Worm (Caenorhabditis elegans) whole organism, late embryonic: ENCODE data around the gene T22G5.1.

ENCODE experiments used
- C08G9.2 ChIP-seq: sonication (generic microtip); optimal IDR thresholded peaks from 2 replicates; lab custom pipeline; 2016; ENCODE audit warnings: mild to moderate bottlenecking, missing genetic modification characterization, moderate library complexity, missing compliant biosample characterization
- C38D4.7 ChIP-seq: fragments of 200-800 bp; sonication (Bioruptor generic); optimal IDR thresholded peaks from 2 replicates; lab custom pipeline; 2018; ENCODE audit warnings: mild to moderate bottlenecking, missing genetic modification characterization, moderate library complexity, missing compliant biosample characterization
- K09A11.1 ChIP-seq: sonication (generic microtip); optimal IDR thresholded peaks from 2 replicates; lab custom pipeline; 2017; ENCODE audit warnings: antibody characterized with exemption, mild to moderate bottlenecking, missing genetic modification characterization, missing compliant biosample characterization; ENCODE audit not compliant: insufficient read depth
- T23F11.4 ChIP-seq: fragments of 200-800 bp; sonication (Bioruptor generic); optimal IDR thresholded peaks from 2 replicates; lab custom pipeline; 2018; ENCODE audit warnings: mild to moderate bottlenecking, missing genetic modification characterization, missing compliant biosample characterization
- Y22D7AL.16 ChIP-seq: sonication (generic microtip); optimal IDR thresholded peaks from 2 replicates; lab custom pipeline; 2016; ENCODE audit warnings: missing genetic modification characterization, missing compliant biosample characterization
- ceh-14 ChIP-seq: sonication (generic microtip); optimal IDR thresholded peaks from 2 replicates; lab custom pipeline; 2016; ENCODE audit warnings: missing genotype, missing genetic modification characterization, missing compliant biosample characterization
- ceh-19 ChIP-seq: fragments of 200-800 bp; sonication (Bioruptor generic); optimal IDR thresholded peaks from 2 replicates; lab custom pipeline; 2018; ENCODE audit warnings: mild to moderate bottlenecking, missing genetic modification characterization, missing compliant biosample characterization
- ceh-22 ChIP-seq: sonication (generic microtip); optimal IDR thresholded peaks from 2 replicates; lab custom pipeline; 2017; ENCODE audit warnings: missing biosample characterization, missing genetic modification characterization
- ceh-30 ChIP-seq: fragments of 150-350 bp; optimal IDR thresholded peaks from 2 replicates; lab custom pipeline; 2014; ENCODE audit warnings: missing biosample characterization, missing genetic modification characterization
- ceh-34 ChIP-seq: sonication (generic microtip); optimal IDR thresholded peaks from 2 replicates; lab custom pipeline; 2016; ENCODE audit warnings: mild to moderate bottlenecking, missing genetic modification characterization, missing compliant biosample characterization
- ceh-48 ChIP-seq: sonication (generic microtip); optimal IDR thresholded peaks from 2 replicates; lab custom pipeline; 2016; ENCODE audit warnings: missing genetic modification characterization, inconsistent platforms, missing compliant biosample characterization
- ceh-9 ChIP-seq: sonication (generic microtip); optimal IDR thresholded peaks from 2 replicates; lab custom pipeline; 2016; ENCODE audit warnings: mild to moderate bottlenecking, missing genetic modification characterization, inconsistent platforms, missing compliant biosample characterization
- dmd-4 ChIP-seq: sonication (generic microtip); optimal IDR thresholded peaks from 2 replicates; lab custom pipeline; 2016; ENCODE audit warnings: borderline replicate concordance, missing genetic modification characterization, missing compliant biosample characterization
- dve-1 ChIP-seq: sonication (generic microtip); optimal IDR thresholded peaks from 2 replicates; lab custom pipeline; 2017; ENCODE audit warnings: antibody characterized with exemption, mild to moderate bottlenecking, missing genetic modification characterization, missing compliant biosample characterization
- elt-4 ChIP-seq: sonication (generic microtip); optimal IDR thresholded peaks from 2 replicates; lab custom pipeline; 2016; ENCODE audit warnings: missing genetic modification characterization, missing compliant biosample characterization
- ets-4 ChIP-seq: sonication (generic microtip); optimal IDR thresholded peaks from 2 replicates; lab custom pipeline; 2016; ENCODE audit warnings: missing genetic modification characterization, missing compliant biosample characterization
- fkh-10 ChIP-seq: fragments of 150-350 bp; optimal IDR thresholded peaks from 2 replicates; lab custom pipeline; 2014; ENCODE audit warnings: missing biosample characterization, missing genetic modification reagents, missing genetic modification characterization
- hlh-13 ChIP-seq: fragments of 200-800 bp; sonication (Bioruptor generic); optimal IDR thresholded peaks from 2 replicates; lab custom pipeline; 2018; ENCODE audit warnings: mild to moderate bottlenecking, missing genetic modification characterization, missing compliant biosample characterization
- hlh-15 ChIP-seq: sonication (generic microtip); optimal IDR thresholded peaks from 2 replicates; lab custom pipeline; 2016; ENCODE audit warnings: missing genetic modification characterization, missing compliant biosample characterization
- hlh-30 ChIP-seq: sonication (generic microtip); optimal IDR thresholded peaks from 2 replicates; lab custom pipeline; 2017; ENCODE audit warnings: antibody characterized with exemption, missing genetic modification characterization, missing compliant biosample characterization; ENCODE audit not compliant: insufficient read depth
- lin-11 ChIP-seq: fragments of 200-800 bp; sonication (Bioruptor generic); optimal IDR thresholded peaks from 2 replicates; lab custom pipeline; 2018; ENCODE audit warnings: mild to moderate bottlenecking, missing genetic modification characterization, missing compliant biosample characterization
- madf-2 ChIP-seq: sonication (generic microtip); optimal IDR thresholded peaks from 2 replicates; lab custom pipeline; 2017; ENCODE audit warnings: missing genetic modification characterization, missing compliant biosample characterization
- mec-3 ChIP-seq: sonication (generic microtip); optimal IDR thresholded peaks from 2 replicates; lab custom pipeline; 2016; ENCODE audit warnings: borderline replicate concordance, missing genetic modification characterization, missing compliant biosample characterization
- nfya-1 ChIP-seq: sonication (generic microtip); optimal IDR thresholded peaks from 2 replicates; lab custom pipeline; 2017; ENCODE audit warnings: missing genetic modification characterization, mild to moderate bottlenecking, missing compliant biosample characterization, antibody characterized with exemption, moderate library complexity
- nhr-232 ChIP-seq: sonication (generic microtip); optimal IDR thresholded peaks from 2 replicates; lab custom pipeline; 2016; ENCODE audit warnings: missing genetic modification characterization, missing compliant biosample characterization
- pag-3 ChIP-seq: sonication (generic microtip); optimal IDR thresholded peaks from 2 replicates; lab custom pipeline; 2016; ENCODE audit warnings: missing compliant biosample characterization, missing genetic modification characterization, borderline replicate concordance
- pat-9 ChIP-seq: fragments of 200-800 bp; sonication (Bioruptor generic); optimal IDR thresholded peaks from 2 replicates; lab custom pipeline; 2018; ENCODE audit warnings: mild to moderate bottlenecking, missing genetic modification characterization, moderate library complexity, missing compliant biosample characterization
- pha-2 ChIP-seq: sonication (generic microtip); optimal IDR thresholded peaks from 2 replicates; lab custom pipeline; 2017; ENCODE audit warnings: mild to moderate bottlenecking, missing genetic modification characterization, missing compliant biosample characterization
- pqm-1 ChIP-seq: sonication (generic microtip); optimal IDR thresholded peaks from 2 replicates; lab custom pipeline; 2016; ENCODE audit warnings: missing genetic modification characterization, missing compliant biosample characterization
- ref-2 ChIP-seq: sonication (generic microtip); optimal IDR thresholded peaks from 2 replicates; lab custom pipeline; 2016; ENCODE audit warnings: missing genetic modification characterization, missing compliant biosample characterization
- sdc-2 ChIP-seq: sonication (generic microtip); optimal IDR thresholded peaks from 2 replicates; lab custom pipeline; 2016; ENCODE audit warnings: missing genotype, missing genetic modification characterization, missing compliant biosample characterization
- tbx-2 ChIP-seq: sonication (generic microtip); optimal IDR thresholded peaks from 2 replicates; lab custom pipeline; 2016; ENCODE audit warnings: missing genetic modification characterization, missing compliant biosample characterization
- tbx-7 ChIP-seq: sonication (generic microtip); optimal IDR thresholded peaks from 2 replicates; lab custom pipeline; 2016; ENCODE audit warnings: missing genotype, missing genetic modification characterization, missing compliant biosample characterization
- ttx-3 ChIP-seq: sonication (generic microtip); optimal IDR thresholded peaks from 2 replicates; lab custom pipeline; 2016; ENCODE audit warnings: missing genetic modification reagents, missing genetic modification characterization, missing compliant biosample characterization
- unc-42 ChIP-seq: sonication (generic microtip); optimal IDR thresholded peaks from 2 replicates; lab custom pipeline; 2016; ENCODE audit warnings: missing genotype, missing genetic modification characterization, missing compliant biosample characterization
- unc-55 ChIP-seq: sonication (generic microtip); optimal IDR thresholded peaks from 2 replicates; lab custom pipeline; 2017; ENCODE audit warnings: missing biosample characterization, missing genetic modification reagents, missing genetic modification characterization
- zip-5 ChIP-seq: sonication (generic microtip); optimal IDR thresholded peaks from 2 replicates; lab custom pipeline; 2016; ENCODE audit warnings: missing genetic modification characterization, missing compliant biosample characterization
- ztf-16 ChIP-seq: sonication (generic microtip); optimal IDR thresholded peaks from 2 replicates; lab custom pipeline; 2017; ENCODE audit warnings: missing genetic modification characterization, missing compliant biosample characterization

T22G5.1 gene

DNA sequence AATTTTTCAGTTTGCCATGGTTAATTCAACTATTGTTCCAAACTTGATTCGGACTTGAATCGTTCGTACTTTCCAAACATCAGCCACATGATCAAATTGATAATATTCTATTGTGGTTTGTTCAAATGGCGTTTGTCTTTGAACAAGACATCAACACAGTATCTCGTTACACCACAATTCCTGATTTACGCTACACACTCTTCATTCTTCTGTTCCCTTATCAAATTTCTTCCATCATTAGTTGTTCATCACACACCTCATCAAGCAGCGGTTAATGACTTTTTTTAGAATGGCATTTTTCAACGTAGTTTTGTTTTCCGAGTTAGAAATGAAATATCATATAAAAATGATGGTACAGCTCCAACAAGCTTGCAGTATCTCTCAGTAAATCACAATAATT is 1.6 kb downstream of the T22G5.1 start:
- no peak for TF ChIP-seq elt-4 (tag; lab: Kevin White, UChicago)
- no peak for TF ChIP-seq unc-42
- no peak for TF ChIP-seq sdc-2 (tag; lab: Kevin White, UChicago)
- TF ChIP-seq pha-2: no peak
- no peak for TF ChIP-seq C38D4.7 (GFP tag; lab: Kevin White, UChicago)
- TF ChIP-seq hlh-30 (tag; lab: Kevin White, UChicago): no peak
- no peak for TF ChIP-seq zip-5
- TF ChIP-seq pat-9: no peak
- TF ChIP-seq C08G9.2 (tag; lab: Kevin White, UChicago): no peak

DNA sequence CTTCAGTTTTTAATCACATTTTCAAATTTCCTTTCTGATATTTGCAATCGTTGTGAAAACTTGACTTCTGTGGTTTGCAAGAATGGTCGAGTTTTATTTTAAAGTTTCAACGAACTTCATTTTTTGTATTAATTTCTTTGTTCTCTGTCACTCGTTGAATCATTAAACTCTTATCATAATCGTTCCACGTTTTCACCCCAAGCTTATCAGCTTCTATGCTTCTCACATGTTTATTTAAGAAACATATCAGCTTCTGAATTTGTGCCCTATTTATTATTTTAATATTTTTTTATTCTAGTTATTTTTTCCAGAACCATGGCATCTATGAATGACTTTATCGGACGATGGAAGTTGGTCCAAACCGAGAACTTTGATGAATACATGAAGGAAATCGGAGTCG is 2.6 kb downstream of the T22G5.1 start, which contains the start of gene lbp-7:
TSS of gene lbp-7 (plus strand) at position 312 of the 400 bp plus-strand sequence.
- TF ChIP-seq T23F11.4 (GFP tag; lab: Kevin White, UChicago): no peak
- no peak for TF ChIP-seq sdc-2 (tag; lab: Kevin White, UChicago)
- TF ChIP-seq hlh-15 (tag; lab: Kevin White, UChicago): no peak
- TF ChIP-seq ceh-19 (GFP tag; lab: Kevin White, UChicago): no peak
- no peak for TF ChIP-seq tbx-2 (tag; lab: Kevin White, UChicago)
- TF ChIP-seq pat-9: no peak
- TF ChIP-seq nfya-1 (tag; lab: Kevin White, UChicago): no peak
- TF ChIP-seq ceh-34 (tag; lab: Kevin White, UChicago): no peak
- no peak for TF ChIP-seq tbx-7 (tag; lab: Kevin White, UChicago)
- TF ChIP-seq ceh-48 (tag; lab: Kevin White, UChicago): no peak
- TF ChIP-seq K09A11.1 (tag; lab: Kevin White, UChicago): no peak
- TF ChIP-seq C08G9.2 (tag; lab: Kevin White, UChicago): no peak
- no peak for TF ChIP-seq ceh-30
- no peak for TF ChIP-seq ztf-16 (tag; lab: Kevin White, UChicago)
- no peak for TF ChIP-seq madf-2 (tag; lab: Kevin White, UChicago)
- no peak for TF ChIP-seq hlh-13 (GFP tag; lab: Kevin White, UChicago)
- TF ChIP-seq, all 69 proteins: peak for 0

DNA sequence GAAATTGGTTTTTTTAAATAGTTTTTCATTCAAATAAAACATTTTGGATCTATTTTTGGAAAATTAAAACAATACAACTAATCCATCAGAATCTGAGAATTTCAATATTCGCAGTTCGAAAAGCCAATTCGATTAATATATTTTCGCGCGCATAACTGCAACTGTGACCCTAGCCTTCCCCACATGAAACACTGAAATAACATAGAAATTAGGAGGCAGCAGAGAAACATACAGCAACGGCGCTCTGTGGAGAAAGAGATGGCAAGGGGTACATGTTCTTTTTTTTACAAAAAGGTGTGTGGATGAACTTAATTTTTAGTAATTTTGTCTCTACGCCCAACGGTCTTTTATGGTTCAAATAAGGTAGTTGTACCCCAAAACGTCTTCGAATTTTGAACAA is 3.5 kb downstream of the T22G5.1 start:
- TF ChIP-seq unc-42 (peak; percentile 18), tbx-7 (tag; lab: Kevin White, UChicago) (no peak)

DNA sequence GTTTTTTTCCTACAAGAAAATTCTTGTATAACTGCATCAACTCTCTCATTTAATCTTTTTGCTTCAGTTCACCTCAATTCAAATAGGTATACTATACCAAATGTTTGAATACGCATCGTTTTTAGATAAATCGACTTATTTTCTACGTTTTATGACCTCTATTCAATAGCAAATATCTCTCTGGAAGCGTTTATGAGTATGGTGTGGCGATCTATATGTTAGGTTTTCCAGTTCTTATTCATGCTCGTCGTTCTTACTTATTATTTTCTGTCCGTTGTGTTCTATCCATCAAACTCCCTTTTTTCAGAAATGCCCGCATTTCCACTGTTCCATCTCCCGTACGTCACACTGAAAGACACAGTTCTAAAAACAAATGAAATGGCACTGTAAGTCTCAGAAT is 4.0 kb downstream of the T22G5.1 start, which contains the start of gene T22G5.3:
TSS of gene T22G5.3 (plus strand) at position 301 of the 400 bp plus-strand sequence.
- TF ChIP-seq ceh-9 (tag; lab: Kevin White, UChicago): no peak
- TF ChIP-seq sdc-2 (tag; lab: Kevin White, UChicago): no peak
- TF ChIP-seq ets-4 (tag; lab: Kevin White, UChicago): no peak

DNA sequence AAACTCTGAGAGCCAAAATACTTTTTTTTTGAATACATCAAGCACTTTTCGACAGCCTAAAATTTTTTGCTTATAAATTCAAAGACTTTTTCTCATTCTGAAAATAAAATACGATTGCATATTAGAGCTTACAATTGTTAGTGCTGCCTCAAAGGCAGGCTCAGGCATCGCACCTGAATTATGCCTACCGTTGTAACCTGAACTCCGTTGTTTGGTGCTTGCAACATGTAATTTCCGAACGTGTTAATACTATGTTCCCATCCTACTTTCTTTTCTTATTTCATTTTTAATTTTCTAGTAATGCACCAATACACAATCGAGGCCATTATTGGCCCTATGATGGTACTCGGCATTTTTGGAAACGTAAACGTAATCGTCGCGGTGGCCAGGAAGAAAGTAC is 10.7 kb downstream of the T22G5.1 start, which contains the start of gene srsx-19:
TSS of gene srsx-19 (plus strand) at position 301 of the 400 bp plus-strand sequence.
- no peak for TF ChIP-seq tbx-7 (tag; lab: Kevin White, UChicago)
- no peak for TF ChIP-seq ceh-14
- TF ChIP-seq nhr-232 (tag; lab: Kevin White, UChicago): no peak
- no peak for TF ChIP-seq ttx-3 (tag; lab: Kevin White, UChicago)
- no peak for TF ChIP-seq ceh-19 (GFP tag; lab: Kevin White, UChicago)
- no peak for TF ChIP-seq pag-3 (tag; lab: Kevin White, UChicago)
- TF ChIP-seq dve-1 (tag; lab: Kevin White, UChicago): no peak
- no peak for TF ChIP-seq hlh-15 (tag; lab: Kevin White, UChicago)
- no peak for TF ChIP-seq pqm-1
- TF ChIP-seq Y22D7AL.16: no peak
- no peak for TF ChIP-seq ref-2 (tag; lab: Kevin White, UChicago)
- no peak for TF ChIP-seq unc-42
- TF ChIP-seq mec-3 (tag; lab: Kevin White, UChicago): no peak
- no peak for TF ChIP-seq unc-55
- no peak for TF ChIP-seq ets-4 (tag; lab: Kevin White, UChicago)
- TF ChIP-seq dmd-4 (tag; lab: Kevin White, UChicago): no peak
- no peak for TF ChIP-seq lin-11 (tag; lab: Kevin White, UChicago)
- TF ChIP-seq ceh-22 (tag; lab: Kevin White, UChicago): no peak
- TF ChIP-seq fkh-10 (GFP tag; lab: Kevin White, UChicago): no peak
